Worm (Caenorhabditis elegans) whole organism, L4 larva: ENCODE data around the gene fipr-18.

ENCODE experiments used
- D1046.2 ChIP-seq: fragments of 200-800 bp; sonication (Bioruptor generic); IDR thresholded peaks from 2 replicates; pipeline ENCODE4 v1.3.6; 2022; ENCODE audit warnings: missing genetic modification characterization, missing compliant biosample characterization
- F26F4.8 ChIP-seq: fragments of 200-800 bp; sonication (Bioruptor generic); conservative IDR thresholded peaks from 2 replicates; pipeline ENCODE4 v1.3.6; 2022; ENCODE audit warnings: missing genetic modification characterization, missing compliant biosample characterization
- F49E8.2 ChIP-seq: sonication (generic microtip); optimal IDR thresholded peaks from 2 replicates; lab custom pipeline; 2016; ENCODE audit warnings: missing compliant biosample characterization, mild to moderate bottlenecking, missing genetic modification characterization, borderline replicate concordance
- R02D3.7 ChIP-seq: fragments of 150-350 bp; sonication (generic microtip); optimal IDR thresholded peaks from 3 replicates; lab custom pipeline; 2014; ENCODE audit warnings: missing biosample characterization, missing genetic modification characterization
- Y48G9A.11 ChIP-seq: fragments of 200-800 bp; sonication (Bioruptor generic); IDR thresholded peaks from 2 replicates; pipeline ENCODE4 v1.3.6; 2022; ENCODE audit warnings: missing genetic modification reagents, missing genetic modification characterization, missing compliant biosample characterization
- Y75B8A.6 ChIP-seq: fragments of 200-800 bp; sonication (Bioruptor generic); IDR thresholded peaks from 2 replicates; pipeline ENCODE4 v1.3.6; 2022; ENCODE audit warnings: missing genetic modification reagents, missing genetic modification characterization, missing compliant biosample characterization
- aha-1 ChIP-seq: fragments of 150-350 bp; peaks from one replicate; lab custom pipeline; 2014; ENCODE audit warnings: missing biosample characterization, missing genetic modification characterization
- aly-2 ChIP-seq: sonication (generic microtip); optimal IDR thresholded peaks from 2 replicates; lab custom pipeline; 2018; ENCODE audit warnings: missing biosample characterization, missing genetic modification characterization
- arid-1 ChIP-seq: fragments of 200-800 bp; sonication (Bioruptor generic); conservative IDR thresholded peaks from 2 replicates; pipeline ENCODE4 v1.3.6; 2022; ENCODE audit warnings: missing genetic modification reagents, missing genetic modification characterization, missing compliant biosample characterization
- attf-4 ChIP-seq: sonication (generic microtip); optimal IDR thresholded peaks from 3 replicates; lab custom pipeline; 2017; ENCODE audit warnings: missing biosample characterization, missing genetic modification characterization
- ceh-28 ChIP-seq: fragments of 150-350 bp; optimal IDR thresholded peaks from 2 replicates; lab custom pipeline; 2014; ENCODE audit warnings: missing biosample characterization, missing genetic modification reagents, missing genetic modification characterization
- ceh-44 ChIP-seq: fragments of 200-800 bp; sonication (Bioruptor generic); IDR thresholded peaks from 2 replicates; pipeline ENCODE4 v1.3.6; 2022; ENCODE audit warnings: missing genetic modification reagents, missing genetic modification characterization, missing compliant biosample characterization
- ceh-82 ChIP-seq: sonication (generic microtip); optimal IDR thresholded peaks from 2 replicates; lab custom pipeline; 2017; ENCODE audit warnings: missing biosample characterization, missing genetic modification characterization
- ces-1 ChIP-seq: fragments of 150-350 bp; sonication (generic microtip); optimal IDR thresholded peaks from 4 replicates; lab custom pipeline; 2014; ENCODE audit warnings: missing biosample characterization, missing genetic modification reagents, missing genetic modification characterization
- daf-19 ChIP-seq: fragments of 200-800 bp; sonication (Bioruptor generic); conservative IDR thresholded peaks from 2 replicates; pipeline ENCODE4 v1.3.6; 2022; ENCODE audit warnings: missing genetic modification characterization, missing compliant biosample characterization
- daf-8 ChIP-seq: fragments of 200-800 bp; sonication (Bioruptor generic); IDR thresholded peaks from 2 replicates; pipeline ENCODE4 v1.3.6; 2022; ENCODE audit warnings: missing genetic modification characterization, missing compliant biosample characterization
- dmd-8 ChIP-seq: fragments of 200-800 bp; sonication (Bioruptor generic); IDR thresholded peaks from 2 replicates; pipeline ENCODE4 v1.3.6; 2022; ENCODE audit warnings: missing genetic modification characterization, missing compliant biosample characterization
- egl-27 ChIP-seq: sonication (generic microtip); optimal IDR thresholded peaks from 3 replicates; lab custom pipeline; 2017; ENCODE audit warnings: missing biosample characterization, missing genetic modification reagents, missing genetic modification characterization
- egl-43 ChIP-seq: fragments of 200-800 bp; sonication (Bioruptor generic); IDR thresholded peaks from 2 replicates; pipeline ENCODE4 v1.3.6; 2022; ENCODE audit warnings: missing genetic modification reagents, missing genetic modification characterization, missing compliant biosample characterization
- hlh-11 ChIP-seq: fragments of 200-800 bp; sonication (Bioruptor generic); optimal IDR thresholded peaks from 2 replicates; lab custom pipeline; 2018; ENCODE audit warnings: mild to moderate bottlenecking, missing genetic modification characterization, missing compliant biosample characterization
- lim-7 ChIP-seq: fragments of 200-800 bp; sonication (Bioruptor generic); IDR thresholded peaks from 2 replicates; pipeline ENCODE4 v1.3.6; 2022; ENCODE audit warnings: missing genetic modification characterization, missing compliant biosample characterization
- lin-15B ChIP-seq: fragments of 150-350 bp; sonication (generic microtip); optimal IDR thresholded peaks from 3 replicates; lab custom pipeline; 2014; ENCODE audit warnings: missing biosample characterization, missing genetic modification characterization
- lin-29 ChIP-seq: fragments of 200-800 bp; sonication (Bioruptor generic); IDR thresholded peaks from 2 replicates; pipeline ENCODE4 v1.3.6; 2022; ENCODE audit warnings: missing genetic modification reagents, missing genetic modification characterization, missing compliant biosample characterization
- lsy-2 ChIP-seq, 2 experiments: fragments of 150-350 bp in 1 of 2; sonication (generic microtip) in 1 of 2; optimal IDR thresholded peaks; 2 replicates each; lab custom pipeline; 2014 to 2017; ENCODE audit warnings: missing biosample characterization in 2 of 2, missing genetic modification characterization in 2 of 2
- madf-5 ChIP-seq, 2 experiments: fragments of 200-800 bp; sonication (Bioruptor generic); IDR thresholded peaks; 2 replicates each; pipeline ENCODE4 v1.3.6; 2022; ENCODE audit warnings: missing compliant biosample characterization in 2 of 2, missing genetic modification characterization in 2 of 2
- madf-9 ChIP-seq: fragments of 200-800 bp; sonication (Bioruptor generic); conservative IDR thresholded peaks from 2 replicates; pipeline ENCODE4 v1.3.6; 2022; ENCODE audit warnings: missing genetic modification reagents, missing genetic modification characterization, missing compliant biosample characterization
- mdl-1 ChIP-seq, 2 experiments: fragments of 150-350 bp in 1 of 2; sonication (generic microtip) in 1 of 2; optimal IDR thresholded peaks; 2 replicates each; lab custom pipeline; 2014 to 2017; ENCODE audit warnings: missing biosample characterization in 2 of 2, missing genetic modification characterization in 2 of 2
- mdt-29 ChIP-seq: fragments of 200-800 bp; sonication (Bioruptor generic); IDR thresholded peaks from 2 replicates; pipeline ENCODE4 v1.3.6; 2022; ENCODE audit warnings: missing genetic modification reagents, missing genetic modification characterization, missing compliant biosample characterization
- mes-2 ChIP-seq: sonication (generic microtip); optimal IDR thresholded peaks from 2 replicates; lab custom pipeline; 2016; ENCODE audit warnings: missing genotype, mild to moderate bottlenecking, missing genetic modification characterization, missing compliant biosample characterization; ENCODE audit not compliant: poor library complexity, severe bottlenecking
- mxl-3 ChIP-seq: fragments of 200-800 bp; sonication (Bioruptor generic); optimal IDR thresholded peaks from 2 replicates; lab custom pipeline; 2018; ENCODE audit warnings: mild to moderate bottlenecking, missing genetic modification characterization, missing compliant biosample characterization
- nhr-10 ChIP-seq: fragments of 150-350 bp; optimal IDR thresholded peaks from 2 replicates; lab custom pipeline; 2014; ENCODE audit warnings: missing biosample characterization, missing genetic modification characterization
- nhr-111 ChIP-seq: fragments of 200-800 bp; sonication (Bioruptor generic); optimal IDR thresholded peaks from 2 replicates; lab custom pipeline; 2018; ENCODE audit warnings: mild to moderate bottlenecking, missing genetic modification characterization, missing compliant biosample characterization
- nhr-237 ChIP-seq: sonication (generic microtip); optimal IDR thresholded peaks from 2 replicates; lab custom pipeline; 2017; ENCODE audit warnings: missing biosample characterization, missing genetic modification characterization
- nhr-42 ChIP-seq: fragments of 200-800 bp; sonication (Bioruptor generic); IDR thresholded peaks from 2 replicates; pipeline ENCODE4 v1.3.6; 2022; ENCODE audit warnings: missing genetic modification characterization, missing compliant biosample characterization
- nhr-76 ChIP-seq: fragments of 150-350 bp; optimal IDR thresholded peaks from 2 replicates; lab custom pipeline; 2014; ENCODE audit warnings: missing biosample characterization, missing genetic modification characterization
- pha-4 ChIP-seq, 2 experiments: fragments of 150-350 bp in 1 of 2; fragments of 200-800 bp in 1 of 2; sonication (Bioruptor generic) in 1 of 2; IDR thresholded peaks in 1 of 2; optimal IDR thresholded peaks in 1 of 2; 2 replicates each; pipeline versions ENCODE4 v1.3.6 to Lab custom; 2014 to 2022; ENCODE audit warnings: missing genetic modification characterization in 2 of 2, missing genetic modification reagents in 2 of 2, missing biosample characterization in 1 of 2, missing compliant biosample characterization in 1 of 2
- php-3 ChIP-seq: fragments of 200-800 bp; sonication (Bioruptor generic); IDR thresholded peaks from 2 replicates; pipeline ENCODE4 v1.3.6; 2022; ENCODE audit warnings: missing genetic modification reagents, missing genetic modification characterization, missing compliant biosample characterization
- pqm-1 ChIP-seq: sonication (generic microtip); optimal IDR thresholded peaks from 2 replicates; lab custom pipeline; 2017; ENCODE audit warnings: missing biosample characterization, missing genetic modification characterization
- saeg-2 ChIP-seq: fragments of 200-800 bp; sonication (Bioruptor generic); IDR thresholded peaks from 2 replicates; pipeline ENCODE4 v1.3.6; 2022; ENCODE audit warnings: missing genetic modification reagents, missing genetic modification characterization, missing compliant biosample characterization
- snpc-4 ChIP-seq: fragments of 150-350 bp; optimal IDR thresholded peaks from 2 replicates; lab custom pipeline; 2014; ENCODE audit warnings: missing biosample characterization, missing genetic modification characterization
- spr-1 ChIP-seq: sonication (generic microtip); optimal IDR thresholded peaks from 2 replicates; lab custom pipeline; 2016; ENCODE audit warnings: mild to moderate bottlenecking, missing genetic modification characterization, missing compliant biosample characterization
- spr-3 ChIP-seq: fragments of 200-800 bp; sonication (Bioruptor generic); optimal IDR thresholded peaks from 2 replicates; lab custom pipeline; 2018; ENCODE audit warnings: mild to moderate bottlenecking, missing genetic modification characterization, missing compliant biosample characterization
- tra-1 ChIP-seq: fragments of 200-800 bp; sonication (Bioruptor generic); IDR thresholded peaks from 2 replicates; pipeline ENCODE4 v1.3.6; 2022; ENCODE audit warnings: missing genetic modification reagents, missing genetic modification characterization, missing compliant biosample characterization
- unc-130 ChIP-seq: sonication (generic microtip); optimal IDR thresholded peaks from 2 replicates; lab custom pipeline; 2016; ENCODE audit warnings: missing genetic modification reagents, missing genetic modification characterization, missing compliant biosample characterization
- unc-62 ChIP-seq, 3 experiments: fragments of 150-350 bp in 1 of 3; sonication (generic microtip); optimal IDR thresholded peaks in 2 of 3; peaks in 1 of 3; 1 replicate in 1 of 3; 2 replicates in 2 of 3; lab custom pipeline; 2014 to 2017; ENCODE audit warnings: missing biosample characterization in 3 of 3, missing genetic modification characterization in 3 of 3, missing genetic modification reagents in 3 of 3, missing genotype in 1 of 3
- vab-7 ChIP-seq: fragments of 200-800 bp; sonication (Bioruptor generic); IDR thresholded peaks from 2 replicates; pipeline ENCODE4 v1.3.6; 2022; ENCODE audit warnings: missing genetic modification reagents, missing genetic modification characterization, missing compliant biosample characterization
- zfp-3 ChIP-seq: fragments of 200-800 bp; sonication (Bioruptor generic); conservative IDR thresholded peaks from 2 replicates; pipeline ENCODE4 v1.3.6; 2022; ENCODE audit warnings: missing genetic modification reagents, missing genetic modification characterization, missing compliant biosample characterization
- zip-11 ChIP-seq: fragments of 200-800 bp; sonication (Bioruptor generic); IDR thresholded peaks from 2 replicates; pipeline ENCODE4 v1.3.6; 2022; ENCODE audit warnings: missing genetic modification characterization, missing compliant biosample characterization
- zip-2 ChIP-seq: fragments of 150-350 bp; optimal IDR thresholded peaks from 2 replicates; lab custom pipeline; 2014; ENCODE audit warnings: missing biosample characterization, missing genetic modification characterization
- ztf-11 ChIP-seq: fragments of 150-350 bp; optimal IDR thresholded peaks from 2 replicates; lab custom pipeline; 2014; ENCODE audit warnings: missing biosample characterization, missing genetic modification characterization

fipr-18 gene

DNA sequence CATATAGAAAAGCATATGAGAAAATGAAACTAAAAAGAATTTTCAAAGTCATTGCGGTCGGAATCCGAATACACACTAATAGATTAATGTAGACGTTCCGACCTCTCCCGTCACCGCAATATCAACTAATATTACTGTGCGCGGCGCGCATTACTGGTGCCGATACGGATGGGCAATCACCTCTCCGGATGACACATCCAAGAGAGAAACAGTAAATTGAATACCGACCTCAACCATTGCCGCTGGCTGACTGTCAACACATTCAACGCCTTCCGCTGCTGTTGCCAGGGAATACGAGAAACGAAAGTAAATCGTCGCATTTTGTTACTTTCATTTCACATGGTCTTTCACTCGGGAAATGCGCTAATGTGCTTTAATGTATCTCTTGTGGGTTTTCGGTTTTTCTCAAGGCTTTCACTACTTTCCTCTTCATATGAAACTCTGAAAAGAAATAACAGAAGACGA, 35.8 kb downstream of the fipr-18 start (continued):
- TF ChIP-seq dmd-8 (0 out of 2 replicates have a peak, but pooled peaks have one; percentile 46), zip-11 (GFP tag; lab: Robert Waterston, UW) (no peak), mdt-29 (GFP tag; lab: Robert Waterston, UW) (no peak), zfp-3 (GFP tag; lab: Robert Waterston, UW) (no peak), lim-7 (peak; percentile 17; the same call in 1 of the 2 replicates), nhr-237 (tag; lab: Kevin White, UChicago) (no peak), ceh-44 (GFP tag; lab: Robert Waterston, UW) (no peak), ceh-82 (tag; lab: Kevin White, UChicago) (no peak), lsy-2 (tag; optimal IDR thresholded peaks at IDR 0.05; lab: Kevin White, UChicago) (no peak), nhr-76 (tag; lab: Kevin White, UChicago) (no peak), aha-1 (tag; lab: Kevin White, UChicago) (peak; percentile 43), pha-4 (GFP tag; IDR thresholded peaks at IDR 0.05; lab: Robert Waterston, UW) (no peak; the same call in 1 of the 2 replicates), pha-4 (tag; optimal IDR thresholded peaks at IDR 0.05; lab: Kevin White, UChicago) (no peak), lin-15B (tag; lab: Kevin White, UChicago) (no peak), pqm-1 (no peak), ces-1 (GFP tag; lab: Kevin White, UChicago) (no peak), tra-1 (peak; percentile 52; the same call in 1 of the 2 replicates), spr-3 (GFP tag; lab: Kevin White, UChicago) (peak; percentile 58), ztf-11 (tag; lab: Kevin White, UChicago) (no peak), unc-62 (GFP tag; optimal IDR thresholded peaks at IDR 0.05 in 1 of 2; lab: Kevin White, UChicago) (no peak), unc-62 (tag; optimal IDR thresholded peaks at IDR 0.05; lab: Kevin White, UChicago) (no peak), vab-7 (no peak), saeg-2 (GFP tag; lab: Robert Waterston, UW) (peak; percentile 46; the same call in 1 of the 2 replicates), madf-9 (0 out of 2 replicates have a peak, but pooled peaks have one; percentile 22), zip-2 (tag; lab: Kevin White, UChicago) (peak; percentile 24), daf-8 (no peak), mdl-1 (tag; optimal IDR thresholded peaks at IDR 0.05; lab: Kevin White, UChicago) (no peak), Y75B8A.6 (GFP tag; lab: Robert Waterston, UW) (0 out of 2 replicates have a peak, but pooled peaks have one; percentile 9), Y48G9A.11 (peak; percentile 45; the same call in 1 of the 2 replicates), attf-4 (tag; lab: Kevin White, UChicago) (no peak), F49E8.2 (peak; percentile 72), madf-5 (GFP tag; IDR thresholded peaks at IDR 0.05; lab: Robert Waterston, UW) (0 out of 4 replicates have a peak, but pooled peaks of 1 of the 2 experiments have one; percentile 2), php-3 (0 out of 2 replicates have a peak, but pooled peaks have one; percentile 5), daf-19 (no peak; the same call in 1 of the 2 replicates), F26F4.8 (GFP tag; lab: Robert Waterston, UW) (no peak), nhr-42 (0 out of 2 replicates have a peak, but pooled peaks have one; percentile 37), mxl-3 (GFP tag; lab: Kevin White, UChicago) (no peak), D1046.2 (GFP tag; lab: Robert Waterston, UW) (no peak), hlh-11 (no peak), R02D3.7 (no peak), ceh-28 (tag; lab: Kevin White, UChicago) (no peak), egl-27 (no peak), lin-29 (GFP tag; lab: Robert Waterston, UW) (no peak), egl-43 (GFP tag; lab: Robert Waterston, UW) (0 out of 2 replicates have a peak, but pooled peaks have one; percentile 41), mes-2 (tag; lab: Kevin White, UChicago) (peak; percentile 44), nhr-10 (tag; lab: Kevin White, UChicago) (no peak), spr-1 (no peak), aly-2 (tag; lab: Kevin White, UChicago) (no peak), nhr-111 (GFP tag; lab: Kevin White, UChicago) (peak; percentile 28), arid-1 (GFP tag; lab: Robert Waterston, UW) (0 out of 2 replicates have a peak, but pooled peaks have one; percentile 21), snpc-4 (no peak), unc-130 (peak; percentile 43)
